Fruit fly (Drosophila melanogaster): ENCODE results near the gene Fdx2.
A peak's percentile ranks its signal among the peaks of the same experiment; 100 is the strongest.

The Fdx2 gene

dm6 chr3L:4269208-4269607, 23.1 kb upstream of the Fdx2 start:
- no peak for TF ChIP-seq CG13204 (GFP tag; optimal IDR thresholded peaks at IDR 0.05)
- no peak for TF ChIP-seq CG12605 (GFP tag; IDR thresholded peaks at IDR 0.05)
- no peak for TF ChIP-seq CG10348 (GFP tag; IDR thresholded peaks at IDR 0.05)
- no peak for TF ChIP-seq CG34367 (tag; optimal IDR thresholded peaks at IDR 0.05)
- no peak for TF ChIP-seq Ets98B (GFP tag; IDR thresholded peaks at IDR 0.05)
- no peak for TF ChIP-seq rn (GFP tag; IDR thresholded peaks at IDR 0.05)
- TF ChIP-seq CG14655 (GFP tag; optimal IDR thresholded peaks at IDR 0.05): no peak

- TF ChIP-seq CG13204 (GFP tag; optimal IDR thresholded peaks at IDR 0.05) (no peak), Snoo (tag; optimal IDR thresholded peaks at IDR 0.05) (peak; percentile 76), CG9948 (tag; optimal IDR thresholded peaks at IDR 0.05) (peak; percentile 81), CG14655 (GFP tag; optimal IDR thresholded peaks at IDR 0.05) (peak; percentile 82), Pif1A (GFP tag; optimal IDR thresholded peaks at IDR 0.05) (peak; percentile 66), EcR (GFP tag; optimal IDR thresholded peaks at IDR 0.05) (no peak), gl (tag; optimal IDR thresholded peaks at IDR 0.05) (peak; percentile 52), CG12605 (GFP tag; IDR thresholded peaks at IDR 0.05) (peak; percentile 78), CG34367 (tag; optimal IDR thresholded peaks at IDR 0.05) (peak; percentile 57), CG32121 (GFP tag; IDR thresholded peaks at IDR 0.05) (peak; percentile 63), fd96Ca (GFP tag; IDR thresholded peaks at IDR 0.05) (0 out of 3 replicates have a peak, but pooled peaks have one; percentile 24), CG8159 (tag; optimal IDR thresholded peaks at IDR 0.05) (peak; percentile 81), Ets98B (GFP tag; IDR thresholded peaks at IDR 0.05) (no peak; the same call in 1 of the 2 replicates), CG8301 (tag; optimal IDR thresholded peaks at IDR 0.05) (peak; percentile 88), rn (GFP tag; IDR thresholded peaks at IDR 0.05) (no peak), CG4496 (GFP tag; IDR thresholded peaks at IDR 0.05) (peak; percentile 67; the same call in 1 of the 3 replicates), CG15710 (tag; optimal IDR thresholded peaks at IDR 0.05) (peak; percentile 81), D1 (tag; optimal IDR thresholded peaks at IDR 0.05) (peak; percentile 66), CG17806 (tag; optimal IDR thresholded peaks at IDR 0.05) (peak; percentile 76), Pif1B (GFP tag; optimal IDR thresholded peaks at IDR 0.05) (peak; percentile 75), CG10348 (GFP tag; IDR thresholded peaks at IDR 0.05) (no peak)
Observed at dm6 chr3L:4269920-4270319, 22.4 kb upstream of the Fdx2 start.

DNA sequence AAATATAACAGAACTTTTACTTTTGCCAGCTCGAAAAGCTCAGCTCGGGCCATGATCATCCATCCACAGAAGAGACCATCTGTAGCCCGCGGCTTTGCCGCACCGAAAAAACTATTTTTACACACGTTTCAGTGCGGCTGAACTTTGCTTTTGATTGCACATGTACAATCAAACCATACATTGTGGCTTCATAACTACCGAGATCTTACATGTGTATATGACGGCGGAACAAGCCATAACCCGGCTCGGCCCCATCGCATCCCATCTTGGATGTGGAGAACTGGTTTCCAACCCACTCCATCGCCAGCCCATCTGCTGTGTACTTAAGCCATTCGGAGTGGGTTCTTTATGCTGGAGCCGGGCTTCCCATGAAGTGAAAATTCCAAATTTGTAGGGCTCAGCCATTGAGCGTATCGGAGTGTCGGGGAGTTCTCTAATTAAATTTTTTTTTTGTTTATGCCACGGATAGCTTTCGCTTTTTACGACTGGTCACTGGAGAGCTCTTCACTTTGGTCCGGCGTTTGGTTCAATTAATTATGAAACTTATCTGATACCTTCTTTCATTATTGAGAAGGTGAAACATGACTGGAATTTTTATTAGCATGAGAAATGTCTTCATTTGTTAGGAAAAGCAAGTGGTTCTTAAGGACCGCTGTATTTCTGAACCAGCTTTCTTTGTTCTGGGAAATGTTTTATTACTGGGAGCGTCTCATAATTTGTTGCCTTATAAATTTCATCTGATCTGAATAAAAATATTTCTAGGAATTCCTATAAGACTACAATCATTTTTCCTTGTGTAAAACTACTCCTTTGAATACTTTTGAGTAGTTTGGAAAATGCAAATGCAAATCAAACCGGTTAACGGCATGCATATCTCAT, 21.1 kb upstream of the Fdx2 start:
- TF ChIP-seq EcR (GFP tag; optimal IDR thresholded peaks at IDR 0.05) (peak; percentile 51), fd96Ca (GFP tag; IDR thresholded peaks at IDR 0.05) (no peak), gl (tag; optimal IDR thresholded peaks at IDR 0.05) (no peak), Pif1B (GFP tag; optimal IDR thresholded peaks at IDR 0.05) (no peak), CG9948 (tag; optimal IDR thresholded peaks at IDR 0.05) (peak; percentile 53), CG14655 (GFP tag; optimal IDR thresholded peaks at IDR 0.05) (peak; percentile 83), CG4496 (GFP tag; IDR thresholded peaks at IDR 0.05) (0 out of 3 replicates have a peak, but pooled peaks have one; percentile 25), CG34367 (tag; optimal IDR thresholded peaks at IDR 0.05) (no peak), CG17806 (tag; optimal IDR thresholded peaks at IDR 0.05) (peak; percentile 33), CG13204 (GFP tag; optimal IDR thresholded peaks at IDR 0.05) (no peak), Pif1A (GFP tag; optimal IDR thresholded peaks at IDR 0.05) (no peak), CG32121 (GFP tag; IDR thresholded peaks at IDR 0.05) (no peak), CG12605 (GFP tag; IDR thresholded peaks at IDR 0.05) (no peak), CG10348 (GFP tag; IDR thresholded peaks at IDR 0.05) (no peak), D1 (tag; optimal IDR thresholded peaks at IDR 0.05) (peak; percentile 8), rn (GFP tag; IDR thresholded peaks at IDR 0.05) (no peak), Ets98B (GFP tag; IDR thresholded peaks at IDR 0.05) (no peak), CG15710 (tag; optimal IDR thresholded peaks at IDR 0.05) (peak; percentile 6), Snoo (tag; optimal IDR thresholded peaks at IDR 0.05) (no peak), CG8301 (tag; optimal IDR thresholded peaks at IDR 0.05) (peak; percentile 66), CG8159 (tag; optimal IDR thresholded peaks at IDR 0.05) (peak; percentile 33)

dm6 chr3L:4272167-4272773, 20.0 kb upstream of the Fdx2 start:
- TF ChIP-seq CG17806 (tag; optimal IDR thresholded peaks at IDR 0.05): no peak
- peak; percentile 91 for TF ChIP-seq EcR (GFP tag; optimal IDR thresholded peaks at IDR 0.05)
- TF ChIP-seq CG9948 (tag; optimal IDR thresholded peaks at IDR 0.05): no peak
- TF ChIP-seq Pif1A (GFP tag; optimal IDR thresholded peaks at IDR 0.05): no peak
- no peak for TF ChIP-seq Ets98B (GFP tag; IDR thresholded peaks at IDR 0.05)

- TF ChIP-seq gl (tag; optimal IDR thresholded peaks at IDR 0.05): no peak
- TF ChIP-seq rn (GFP tag; IDR thresholded peaks at IDR 0.05): no peak
Observed at dm6 chr3L:4277796-4278195, 14.5 kb upstream of the Fdx2 start, which contains the start of gene Ctl1. Ctl1 (plus strand) TSS chr3L:4277962.

DNA sequence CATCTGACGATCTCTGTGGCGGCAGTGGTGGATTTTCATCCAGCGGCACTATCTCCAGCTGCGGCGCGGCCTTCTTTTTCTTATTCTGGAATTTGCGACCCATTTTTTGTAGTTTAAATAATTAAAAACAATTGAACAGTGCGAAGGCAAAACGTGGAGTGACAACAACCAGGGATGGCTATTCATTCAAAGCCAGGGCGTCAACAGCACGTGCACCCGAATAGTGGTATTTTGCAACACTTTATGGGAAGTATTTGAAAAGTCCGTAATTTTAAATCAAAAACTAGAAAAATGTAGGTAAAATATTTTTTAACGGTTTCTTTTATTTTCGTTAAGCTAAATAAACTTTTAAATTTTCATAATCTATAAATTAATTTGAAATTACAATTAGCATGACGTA, 9.7 kb upstream of the Fdx2 start, which contains the start of gene CG11583:
CG11583 (minus strand) TSS at position 191 of the 400 bp plus-strand sequence.
- TF ChIP-seq CG8301 (tag; optimal IDR thresholded peaks at IDR 0.05) (no peak), CG12605 (GFP tag; IDR thresholded peaks at IDR 0.05) (no peak), fd96Ca (GFP tag; IDR thresholded peaks at IDR 0.05) (no peak), CG4496 (GFP tag; IDR thresholded peaks at IDR 0.05) (0 out of 3 replicates have a peak, but pooled peaks have one; percentile 31), gl (tag; optimal IDR thresholded peaks at IDR 0.05) (no peak), Ets98B (GFP tag; IDR thresholded peaks at IDR 0.05) (no peak), CG8159 (tag; optimal IDR thresholded peaks at IDR 0.05) (no peak)
